Fruit fly (Drosophila melanogaster): Measurements from ENCODE around the gene Pmvk.

Gene Pmvk

dm6 chr2L:19571574-19572495 lies 8.3 kb downstream of the Pmvk start (continued):
- TF ChIP-seq fd96Cb (tag; optimal IDR thresholded peaks at IDR 0.05) (no peak), CG6765 (GFP tag; optimal IDR thresholded peaks at IDR 0.05) (no peak), Scr (GFP tag; IDR thresholded peaks at IDR 0.05; ENCODE audit: partially characterized antibody) (no peak), CG2199 (GFP tag; IDR thresholded peaks at IDR 0.05) (no peak), sens (GFP tag) (peak; percentile 36), CG3407 (GFP tag; optimal IDR thresholded peaks at IDR 0.05) (no peak), PHDP (tag; optimal IDR thresholded peaks at IDR 0.05) (no peak), amos (GFP tag; IDR thresholded peaks at IDR 0.05; ENCODE audit: partially characterized antibody) (0 out of 2 replicates have a peak, but pooled peaks have one; percentile 11), CG6791 (GFP tag; IDR thresholded peaks at IDR 0.05; ENCODE audit: partially characterized antibody) (peak; percentile 50; the same call in 2 of the 3 replicates), esg (GFP tag; conservative IDR thresholded peaks at IDR 0.05) (no peak), Hr39 (optimal IDR thresholded peaks at IDR 0.05) (no peak), Sry-δ (GFP tag; optimal IDR thresholded peaks at IDR 0.05) (no peak), CG11696 (GFP tag; IDR thresholded peaks at IDR 0.05) (no peak), gcm (GFP tag; optimal IDR thresholded peaks at IDR 0.05) (no peak), lola (GFP tag; optimal IDR thresholded peaks at IDR 0.05) (peak in 1 of 3 experiments; percentile 66), CG1603 (tag; optimal IDR thresholded peaks at IDR 0.05) (peak; percentile 9), danr (GFP tag; IDR thresholded peaks at IDR 0.05) (no peak), Usf (GFP tag; optimal IDR thresholded peaks at IDR 0.05) (no peak), Xrp1 (GFP tag; IDR thresholded peaks at IDR 0.05) (peak; percentile 6; the same call in 1 of the 2 replicates), CG3838 (GFP tag; optimal IDR thresholded peaks at IDR 0.05) (no peak), dan (GFP tag; IDR thresholded peaks at IDR 0.05) (no peak), CG1233 (GFP tag; optimal IDR thresholded peaks at IDR 0.05) (no peak), sna (GFP tag; IDR thresholded peaks at IDR 0.05; ENCODE audit: partially characterized antibody) (0 out of 2 replicates have a peak, but pooled peaks have one; percentile 37), croc (GFP tag; conservative IDR thresholded peaks at IDR 0.05) (no peak), Gsc (GFP tag; IDR thresholded peaks at IDR 0.05) (no peak), CG4820 (GFP tag; optimal IDR thresholded peaks at IDR 0.05) (no peak), cg (GFP tag; optimal IDR thresholded peaks at IDR 0.05) (peak; percentile 98), dimm (GFP tag; IDR thresholded peaks at IDR 0.05) (no peak), pum (GFP tag; optimal IDR thresholded peaks at IDR 0.05) (no peak), crol (GFP tag; IDR thresholded peaks at IDR 0.05) (peak; percentile 33; the same call in 1 of the 2 replicates), chm (GFP tag; IDR thresholded peaks at IDR 0.05) (no peak), lab (GFP tag; optimal IDR thresholded peaks at IDR 0.05) (no peak), Blimp-1 (GFP tag; optimal IDR thresholded peaks at IDR 0.05) (no peak), MBD-R2 (GFP tag; IDR thresholded peaks at IDR 0.05) (no peak), CG9609 (GFP tag; optimal IDR thresholded peaks at IDR 0.05) (no peak), E2f2 (GFP tag; IDR thresholded peaks at IDR 0.05) (no peak), ewg (GFP tag; optimal IDR thresholded peaks at IDR 0.05) (peak; percentile 74), CG1792 (GFP tag; optimal IDR thresholded peaks at IDR 0.05) (no peak), so (GFP tag; IDR thresholded peaks at IDR 0.05) (no peak), CG8944 (GFP tag; optimal IDR thresholded peaks at IDR 0.05) (no peak), Trl (optimal IDR thresholded peaks at IDR 0.05) (peak; percentile 87 to 98), Trl (GFP tag; optimal IDR thresholded peaks at IDR 0.05) (peak; percentile 28), Hand (GFP tag; optimal IDR thresholded peaks at IDR 0.05) (no peak), gro (GFP tag; optimal IDR thresholded peaks at IDR 0.05) (peak; percentile 38), CG16815 (GFP tag; optimal IDR thresholded peaks at IDR 0.05) (no peak), CG8478 (optimal IDR thresholded peaks at IDR 0.05) (peak; percentile 94), CG14050 (GFP tag; IDR thresholded peaks at IDR 0.05) (no peak), CG32767 (GFP tag; IDR thresholded peaks at IDR 0.05) (peak; percentile 82), vvl (GFP tag; IDR thresholded peaks at IDR 0.05) (peak; percentile 69), Doc2 (GFP tag; IDR thresholded peaks at IDR 0.05) (no peak)

Measured in whole organism, embryonic.